Worm (Caenorhabditis elegans) whole organism, midembryonic: ENCODE results near the gene ucp-4.

Experiments used
- T22C8.4 ChIP-seq: fragments of 200-800 bp; sonication (Bioruptor generic); IDR thresholded peaks from 2 replicates; pipeline ENCODE4 v1.3.6; 2022; ENCODE audit warnings: missing genetic modification characterization, missing compliant biosample characterization
- cog-1 ChIP-seq: sonication (generic microtip); optimal IDR thresholded peaks from 2 replicates; lab custom pipeline; 2016; ENCODE audit warnings: missing genetic modification characterization, missing compliant biosample characterization
- klf-2 ChIP-seq: fragments of 200-800 bp; sonication (Bioruptor generic); conservative IDR thresholded peaks from 2 replicates; pipeline ENCODE4 v1.3.6; 2022; ENCODE audit warnings: missing genetic modification reagents, missing genetic modification characterization, missing compliant biosample characterization
- tab-1 ChIP-seq: fragments of 200-800 bp; sonication (Bioruptor generic); IDR thresholded peaks from 2 replicates; pipeline ENCODE4 v1.3.6; 2022; ENCODE audit warnings: missing genetic modification characterization, missing compliant biosample characterization
- ztf-23 ChIP-seq: fragments of 200-800 bp; sonication (Bioruptor generic); IDR thresholded peaks from 2 replicates; pipeline ENCODE4 v1.3.6; 2022; ENCODE audit warnings: missing genetic modification reagents, missing genetic modification characterization, missing compliant biosample characterization
- ztf-29 ChIP-seq: fragments of 200-800 bp; sonication (Bioruptor generic); IDR thresholded peaks from 2 replicates; pipeline ENCODE4 v1.3.6; 2022; ENCODE audit warnings: missing genetic modification reagents, missing genetic modification characterization, missing compliant biosample characterization

DNA sequence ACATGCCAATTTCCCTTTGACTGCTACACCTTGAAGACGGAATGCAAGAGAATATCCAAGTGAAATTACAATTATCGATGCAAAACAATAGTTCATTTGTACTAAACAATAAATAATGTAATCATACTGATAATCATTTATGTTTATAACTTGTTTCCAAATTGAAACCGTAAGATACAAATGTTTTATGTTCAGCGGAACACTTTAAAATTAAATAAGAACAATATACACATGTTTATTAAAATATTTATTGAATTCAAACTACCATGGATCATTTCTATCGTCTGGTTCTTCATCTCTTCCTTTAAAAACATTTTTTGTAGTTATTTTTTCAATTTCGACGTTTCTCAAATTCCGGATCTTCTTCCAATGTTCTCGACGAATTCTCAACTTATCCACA is 21.3 kb downstream of the ucp-4 start, which contains the start of gene ttr-40:
- no peak for TF ChIP-seq T22C8.4 (GFP tag; lab: Robert Waterston, UW)
- TF ChIP-seq ztf-23 (GFP tag; lab: Robert Waterston, UW): no peak
- no peak for TF ChIP-seq cog-1
- no peak for TF ChIP-seq klf-2
- TF ChIP-seq tab-1 (GFP tag; lab: Robert Waterston, UW): no peak
- no peak for TF ChIP-seq ztf-29 (GFP tag; lab: Robert Waterston, UW)
